Worm (Caenorhabditis elegans): ENCODE measurements around the gene Y59H11AM.4.

Gene Y59H11AM.4

DNA sequence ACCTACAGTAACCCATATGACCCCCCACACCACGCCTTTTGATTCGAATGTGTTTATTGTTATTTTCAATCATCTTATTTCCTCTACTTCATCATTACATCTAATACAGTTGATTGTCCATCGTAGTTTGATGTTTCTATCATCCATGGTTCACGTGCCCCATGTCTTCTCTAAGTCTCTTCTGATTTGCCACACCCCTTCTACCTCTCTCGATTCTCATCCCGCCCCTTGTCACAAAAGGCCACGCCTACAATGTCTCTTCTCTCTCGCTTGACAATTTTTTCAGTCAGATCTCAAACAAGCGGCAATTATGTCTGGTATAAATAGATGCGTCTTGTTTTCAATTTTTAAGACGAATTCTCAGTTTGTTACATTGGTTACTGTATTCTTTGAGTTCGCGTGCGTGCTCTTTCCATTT is 35.1 kb downstream of the Y59H11AM.4 start (continued):
- TF ChIP-seq mdt-29 (GFP tag; IDR thresholded peaks at IDR 0.05) (no peak), R02D3.7 (tag; optimal IDR thresholded peaks at IDR 0.05) (no peak), sdz-12 (GFP tag; optimal IDR thresholded peaks at IDR 0.05) (no peak), lin-29 (GFP tag; IDR thresholded peaks at IDR 0.05) (no peak), nhr-111 (GFP tag; optimal IDR thresholded peaks at IDR 0.05) (no peak), nhr-41 (GFP tag; IDR thresholded peaks at IDR 0.05) (no peak), ama-1 (optimal IDR thresholded peaks at IDR 0.05) (no peak), lir-3 (tag; optimal IDR thresholded peaks at IDR 0.05) (no peak), nhr-237 (tag; optimal IDR thresholded peaks at IDR 0.05) (no peak), nhr-102 (tag; optimal IDR thresholded peaks at IDR 0.05) (no peak), madf-5 (GFP tag; IDR thresholded peaks at IDR 0.05) (no peak), lsy-2 (tag; optimal IDR thresholded peaks at IDR 0.05) (peak in 1 of 2 experiments; percentile 85), spr-1 (tag; optimal IDR thresholded peaks at IDR 0.05) (no peak), nhr-42 (GFP tag; IDR thresholded peaks at IDR 0.05) (no peak), ceh-62 (tag; optimal IDR thresholded peaks at IDR 0.05) (no peak), vab-7 (GFP tag; IDR thresholded peaks at IDR 0.05) (no peak), F49E8.2 (tag; optimal IDR thresholded peaks at IDR 0.05; ENCODE audit: borderline replicate concordance) (no peak), saeg-2 (GFP tag; IDR thresholded peaks at IDR 0.05) (no peak), mxl-3 (GFP tag; optimal IDR thresholded peaks at IDR 0.05) (peak; percentile 64), Y5F2A.4 (GFP tag; optimal IDR thresholded peaks at IDR 0.05) (no peak), zag-1 (tag; optimal IDR thresholded peaks at IDR 0.05) (no peak), zfp-2 (tag; optimal IDR thresholded peaks at IDR 0.05) (no peak), tag-97 (GFP tag; IDR thresholded peaks at IDR 0.05) (no peak), gei-8 (GFP tag; optimal IDR thresholded peaks at IDR 0.05) (peak; percentile 8), hmg-1.1 (GFP tag; IDR thresholded peaks at IDR 0.05) (peak; percentile 42), daf-16 (GFP tag; optimal IDR thresholded peaks at IDR 0.05) (peak in 1 of 2 experiments; percentile 28), daf-16 (tag; optimal IDR thresholded peaks at IDR 0.05) (peak; percentile 83)

DNA sequence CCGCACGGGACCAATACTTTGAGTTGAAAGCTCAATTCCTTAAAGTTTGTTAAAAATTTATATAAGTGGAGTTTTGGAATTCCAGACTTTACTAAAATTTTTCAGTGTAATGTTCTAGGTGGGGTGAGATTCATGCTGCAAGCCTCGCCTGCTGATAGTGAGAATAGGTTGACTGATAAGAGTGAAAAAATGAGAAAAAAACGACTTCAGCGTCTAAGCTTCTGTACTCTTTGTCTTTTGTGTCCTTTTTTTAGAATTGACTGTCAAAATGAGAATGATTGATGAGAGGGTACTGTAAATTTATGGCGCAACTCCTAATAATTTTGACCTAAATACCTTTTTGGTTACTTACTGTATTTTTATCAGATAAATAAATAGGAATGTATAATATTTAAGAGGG is 36.0 kb downstream of the Y59H11AM.4 start:
- TF ChIP-seq dmd-6 (GFP tag; IDR thresholded peaks at IDR 0.05) (peak; percentile 53), php-3 (GFP tag; IDR thresholded peaks at IDR 0.05) (peak; percentile 84), lsy-2 (tag; optimal IDR thresholded peaks at IDR 0.05) (peak in 1 of 2 experiments; percentile 17), hlh-30 (tag; optimal IDR thresholded peaks at IDR 0.05; ENCODE audit: insufficient read depth) (peak; percentile 32), dve-1 (tag; optimal IDR thresholded peaks at IDR 0.05; ENCODE audit: insufficient read depth) (peak; percentile 51), zip-2 (tag; optimal IDR thresholded peaks at IDR 0.05) (no peak), ceh-62 (tag; optimal IDR thresholded peaks at IDR 0.05) (no peak), tra-1 (GFP tag; IDR thresholded peaks at IDR 0.05) (0 out of 2 replicates have a peak, but pooled peaks have one; percentile 60), egl-43 (GFP tag; IDR thresholded peaks at IDR 0.05) (no peak), hlh-11 (tag; optimal IDR thresholded peaks at IDR 0.05) (peak; percentile 61), daf-16 (GFP tag; optimal IDR thresholded peaks at IDR 0.05) (no peak), daf-16 (tag; optimal IDR thresholded peaks at IDR 0.05) (peak; percentile 24), pqm-1 (tag; optimal IDR thresholded peaks at IDR 0.05) (peak; percentile 81), ceh-20 (GFP tag; IDR thresholded peaks at IDR 0.05) (peak; percentile 82)

- TF ChIP-seq mdl-1 (tag; optimal IDR thresholded peaks at IDR 0.05) (no peak), unc-39 (tag; optimal IDR thresholded peaks at IDR 0.05) (no peak), spr-1 (tag; optimal IDR thresholded peaks at IDR 0.05) (no peak), mes-2 (tag; optimal IDR thresholded peaks at IDR 0.05; ENCODE audit: poor library complexity, severe bottlenecking) (peak; percentile 5), mxl-2 (GFP tag; conservative IDR thresholded peaks at IDR 0.05) (0 out of 2 replicates have a peak, but pooled peaks have one; percentile 46), dve-1 (tag; optimal IDR thresholded peaks at IDR 0.05; ENCODE audit: insufficient read depth) (peak; percentile 68), tra-1 (GFP tag; IDR thresholded peaks at IDR 0.05) (peak; percentile 66), ces-1 (GFP tag; optimal IDR thresholded peaks at IDR 0.05) (no peak), nhr-102 (tag; optimal IDR thresholded peaks at IDR 0.05) (peak; percentile 8), Y105C5A.15 (GFP tag; IDR thresholded peaks at IDR 0.05) (no peak), saeg-2 (GFP tag; IDR thresholded peaks at IDR 0.05) (no peak), nhr-48 (tag; optimal IDR thresholded peaks at IDR 0.05) (peak; percentile 56), pqm-1 (tag; optimal IDR thresholded peaks at IDR 0.05) (peak; percentile 22), tag-97 (GFP tag; IDR thresholded peaks at IDR 0.05) (no peak), dmd-6 (GFP tag; IDR thresholded peaks at IDR 0.05) (peak; percentile 87), rbr-2 (tag; optimal IDR thresholded peaks at IDR 0.05) (no peak), nhr-42 (GFP tag; IDR thresholded peaks at IDR 0.05) (no peak), hlh-30 (tag; optimal IDR thresholded peaks at IDR 0.05; ENCODE audit: insufficient read depth) (peak; percentile 26), madf-9 (GFP tag; conservative IDR thresholded peaks at IDR 0.05) (no peak), aha-1 (tag) (peak; percentile 8), daf-19 (GFP tag; conservative IDR thresholded peaks at IDR 0.05) (no peak), nhr-111 (GFP tag; optimal IDR thresholded peaks at IDR 0.05) (no peak)
These were observed 37.4 kb downstream of the Y59H11AM.4 start for ce11 chrIV:8532796-8533195.
